Worm (Caenorhabditis elegans): ENCODE results near the gene arl-8.

The arl-8 gene

DNA sequence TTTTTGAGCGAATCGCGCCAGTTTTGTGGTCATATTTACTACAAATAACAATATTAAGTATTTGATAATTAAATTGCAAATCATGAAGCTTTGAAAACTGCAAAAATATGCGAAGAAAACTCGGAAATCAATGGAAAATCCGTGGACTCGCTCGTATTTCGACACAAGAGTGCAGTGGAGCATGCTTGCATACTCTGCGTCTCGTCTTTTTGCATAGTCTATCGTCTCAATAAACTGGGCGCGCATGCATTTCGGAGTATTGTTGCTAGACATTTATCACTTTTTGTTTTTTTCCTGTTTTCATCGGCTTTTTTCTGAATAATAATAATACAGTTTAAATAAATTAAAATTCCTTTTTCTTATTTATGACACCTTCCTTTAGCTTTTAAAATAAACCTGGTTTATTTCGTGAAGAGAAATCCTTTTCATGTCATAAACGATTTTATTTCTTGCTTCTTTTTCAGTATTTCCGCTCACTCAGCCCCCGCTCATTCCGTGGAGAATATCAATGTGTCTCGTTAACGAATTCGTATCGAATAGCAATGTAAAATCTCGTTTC is 30.2 kb upstream of the arl-8 start, which contains the start of the genes mrps-7 and Y57G11C.3 (continued):
- TF ChIP-seq nhr-77 (tag; optimal IDR thresholded peaks at IDR 0.05) (peak; percentile 37), dmd-4 (tag; optimal IDR thresholded peaks at IDR 0.05) (no peak), R02D3.7 (tag; optimal IDR thresholded peaks at IDR 0.05) (peak; percentile 96), ztf-1 (GFP tag; conservative IDR thresholded peaks at IDR 0.05) (no peak), lin-39 (tag; optimal IDR thresholded peaks at IDR 0.05) (peak; percentile 82), sma-3 (GFP tag; optimal IDR thresholded peaks at IDR 0.05) (peak; percentile 93), unc-39 (tag; optimal IDR thresholded peaks at IDR 0.05) (no peak), blmp-1 (tag; optimal IDR thresholded peaks at IDR 0.05; ENCODE audit: insufficient read depth) (peak; percentile 70), nhr-11 (tag; optimal IDR thresholded peaks at IDR 0.05) (no peak), elt-3 (tag; optimal IDR thresholded peaks at IDR 0.05) (no peak), ztf-11 (tag; optimal IDR thresholded peaks at IDR 0.05) (peak; percentile 55), fos-1 (tag; optimal IDR thresholded peaks at IDR 0.05) (peak; percentile 68), crh-2 (tag; optimal IDR thresholded peaks at IDR 0.05) (peak; percentile 94), mdl-1 (tag; optimal IDR thresholded peaks at IDR 0.05) (peak; percentile 70 to 78), nhr-129 (tag; optimal IDR thresholded peaks at IDR 0.05) (peak; percentile 95), ztf-4 (tag; optimal IDR thresholded peaks at IDR 0.05) (peak; percentile 79)

DNA sequence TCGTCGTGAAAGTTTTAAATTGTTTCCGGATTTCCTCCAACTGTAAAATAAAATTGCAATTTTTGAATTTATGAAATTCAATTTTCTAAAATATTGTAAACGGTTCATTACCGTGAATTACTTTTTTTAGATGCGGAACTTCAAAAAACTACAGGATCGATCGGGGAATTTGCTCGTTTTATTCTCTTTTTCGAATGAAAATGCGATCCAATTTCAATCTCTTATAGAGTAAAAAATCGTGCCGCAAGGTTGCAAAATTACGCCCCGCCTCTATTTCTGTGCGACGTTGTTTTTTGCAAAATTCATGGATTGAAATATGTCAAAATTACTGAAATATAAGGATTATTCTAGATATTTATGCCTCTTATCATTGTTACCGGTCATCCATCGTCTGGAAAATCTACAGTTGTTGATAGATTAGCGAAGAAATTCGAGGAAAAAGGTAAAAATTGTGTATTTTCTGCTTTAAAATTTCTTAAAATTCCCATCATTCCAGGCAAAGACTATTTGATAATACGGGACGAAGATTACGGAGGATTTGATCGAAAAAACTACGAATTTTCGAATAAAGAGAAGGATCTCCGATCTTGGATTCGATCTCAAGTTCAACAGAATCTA is 28.6 kb upstream of the arl-8 start, which contains the start of gene Y57G11C.43:
Y57G11C.43 (plus strand) TSS at position 224 of the 618 bp plus-strand sequence.
- TF ChIP-seq lsy-2 (tag; optimal IDR thresholded peaks at IDR 0.05), result no peak
- TF ChIP-seq elt-3 (tag; optimal IDR thresholded peaks at IDR 0.05), result no peak
- no peak for TF ChIP-seq lin-39 (tag; optimal IDR thresholded peaks at IDR 0.05)
- no peak for TF ChIP-seq sem-4 (tag; optimal IDR thresholded peaks at IDR 0.05)
- TF ChIP-seq egl-27 (tag; optimal IDR thresholded peaks at IDR 0.05), result no peak
- no peak for TF ChIP-seq sma-9 (GFP tag; optimal IDR thresholded peaks at IDR 0.05)
- TF ChIP-seq sma-9 (tag; optimal IDR thresholded peaks at IDR 0.05), result no peak

DNA sequence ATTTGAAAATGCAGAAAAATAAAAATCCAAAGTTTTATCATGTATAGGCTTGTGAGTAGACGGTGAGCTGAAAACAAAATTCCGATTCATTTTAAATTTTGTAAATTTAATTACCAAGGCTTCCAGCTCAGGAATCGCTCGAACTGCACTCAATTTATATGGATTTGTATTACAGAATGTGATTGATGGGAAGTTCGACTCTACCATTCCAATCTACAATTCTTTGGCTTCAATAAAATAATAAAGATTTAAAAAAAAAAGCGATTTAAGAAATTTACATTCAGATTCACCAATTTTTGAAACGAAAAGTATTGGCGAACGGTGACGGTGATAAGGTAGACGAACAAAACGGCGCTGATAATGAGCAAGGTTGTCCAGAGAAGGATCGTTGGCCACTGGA is 27.3 kb upstream of the arl-8 start:
- TF ChIP-seq ZK546.5 (tag; optimal IDR thresholded peaks at IDR 0.05) (no peak), nhr-11 (tag; optimal IDR thresholded peaks at IDR 0.05) (no peak), ceh-82 (tag; optimal IDR thresholded peaks at IDR 0.05) (no peak), lin-39 (tag; optimal IDR thresholded peaks at IDR 0.05) (no peak), egl-27 (tag; optimal IDR thresholded peaks at IDR 0.05) (no peak)

DNA sequence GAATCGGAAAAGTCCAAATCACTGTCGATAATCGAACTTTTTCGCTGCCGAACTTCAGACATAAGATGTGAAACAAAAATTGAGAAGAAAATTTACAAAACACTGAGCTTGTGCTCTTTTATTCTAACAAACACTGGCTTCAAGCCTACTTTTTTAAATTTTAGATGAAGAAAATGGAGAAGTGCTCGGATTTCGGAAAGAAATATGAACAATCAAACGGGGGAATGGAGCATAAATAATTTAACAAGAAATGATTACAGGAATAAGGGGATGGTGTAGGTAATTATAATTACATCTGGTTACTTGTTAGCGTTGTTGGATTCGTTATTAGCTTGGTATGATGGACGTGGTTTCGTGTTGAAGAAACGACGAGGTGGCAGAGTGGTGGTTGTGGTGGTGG is 26.6 kb upstream of the arl-8 start, which contains the start of gene degl-1:
degl-1 (minus strand) TSS at position 101 of the 400 bp plus-strand sequence.
- TF ChIP-seq nhr-11 (tag; optimal IDR thresholded peaks at IDR 0.05) (no peak), ztf-4 (tag; optimal IDR thresholded peaks at IDR 0.05) (no peak), nhr-12 (tag; optimal IDR thresholded peaks at IDR 0.05) (no peak), peb-1 (tag; optimal IDR thresholded peaks at IDR 0.05) (no peak), zag-1 (tag; optimal IDR thresholded peaks at IDR 0.05) (no peak), nhr-21 (tag; optimal IDR thresholded peaks at IDR 0.05) (no peak), nhr-23 (tag; optimal IDR thresholded peaks at IDR 0.05) (no peak), ztf-1 (GFP tag; conservative IDR thresholded peaks at IDR 0.05) (no peak), nhr-237 (tag; optimal IDR thresholded peaks at IDR 0.05) (no peak), nhr-129 (tag; optimal IDR thresholded peaks at IDR 0.05) (no peak), unc-55 (GFP tag; optimal IDR thresholded peaks at IDR 0.05) (no peak)

DNA sequence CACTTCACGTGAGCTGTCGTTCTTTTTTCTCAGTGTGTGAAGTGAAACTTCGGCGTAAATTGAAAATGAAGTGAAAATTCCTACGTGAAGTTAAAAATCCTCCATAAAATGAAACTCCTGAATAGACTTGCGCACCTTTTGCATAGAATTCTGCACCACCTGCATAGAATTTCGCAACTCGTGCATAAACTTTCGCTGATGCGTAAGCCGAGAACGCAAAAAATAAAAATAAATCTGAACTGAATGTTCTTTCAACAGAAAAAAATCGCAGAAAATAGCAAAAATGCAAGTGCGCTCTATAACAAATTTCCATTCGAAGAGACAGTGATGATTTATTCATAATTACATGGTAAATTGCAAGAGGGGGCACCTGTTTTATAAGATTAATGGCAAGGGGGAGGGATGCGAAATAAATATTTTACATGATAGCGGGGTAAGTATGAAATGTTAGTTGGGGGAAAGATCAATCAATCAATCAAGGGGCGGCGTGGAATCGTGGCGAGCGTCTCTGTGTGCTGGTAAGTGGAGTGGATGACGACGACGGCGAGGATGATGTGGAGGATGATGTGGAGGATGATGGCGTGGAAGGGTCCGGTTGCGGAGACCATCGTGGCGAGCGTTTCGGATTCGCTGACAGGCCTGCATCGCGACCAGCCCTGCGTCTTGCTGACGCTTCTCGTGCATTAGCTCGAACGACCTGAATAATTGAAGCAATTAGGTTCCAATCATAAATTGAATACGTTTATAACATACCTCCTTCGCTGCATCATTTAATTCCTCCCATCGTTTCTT is 24.5 kb upstream of the arl-8 start, which contains the start of gene Y57G11C.36:
Y57G11C.36 (minus strand) TSS at position 502 of the 792 bp plus-strand sequence.
- TF ChIP-seq sma-9 (GFP tag; optimal IDR thresholded peaks at IDR 0.05) (no peak), sma-9 (tag; optimal IDR thresholded peaks at IDR 0.05) (no peak), crh-2 (tag; optimal IDR thresholded peaks at IDR 0.05) (no peak), lin-11 (tag; optimal IDR thresholded peaks at IDR 0.05) (no peak), egl-27 (tag; optimal IDR thresholded peaks at IDR 0.05) (no peak), snpc-4 (tag; optimal IDR thresholded peaks at IDR 0.05) (no peak), nhr-25 (tag; optimal IDR thresholded peaks at IDR 0.05) (no peak), mbf-1 (tag; optimal IDR thresholded peaks at IDR 0.05) (no peak), zag-1 (tag; optimal IDR thresholded peaks at IDR 0.05) (no peak), ceh-16 (tag; optimal IDR thresholded peaks at IDR 0.05) (no peak), ZK546.5 (tag; optimal IDR thresholded peaks at IDR 0.05) (no peak), nhr-21 (tag; optimal IDR thresholded peaks at IDR 0.05) (no peak), aly-2 (tag; optimal IDR thresholded peaks at IDR 0.05) (no peak), C34F6.9 (tag; optimal IDR thresholded peaks at IDR 0.05) (no peak), ama-1 (optimal IDR thresholded peaks at IDR 0.05) (no peak), ztf-1 (GFP tag; conservative IDR thresholded peaks at IDR 0.05) (no peak), lsy-2 (tag; optimal IDR thresholded peaks at IDR 0.05) (no peak), sem-4 (tag; optimal IDR thresholded peaks at IDR 0.05) (no peak), ceh-82 (tag; optimal IDR thresholded peaks at IDR 0.05) (no peak), mab-5 (tag; optimal IDR thresholded peaks at IDR 0.05) (no peak)

Measured in whole organism, L2 larva.